Fruit fly (Drosophila melanogaster): ENCODE results near the gene Cpr35B.
A peak's percentile ranks its signal among the peaks of the same experiment; 100 is the strongest.

The Cpr35B gene

DNA sequence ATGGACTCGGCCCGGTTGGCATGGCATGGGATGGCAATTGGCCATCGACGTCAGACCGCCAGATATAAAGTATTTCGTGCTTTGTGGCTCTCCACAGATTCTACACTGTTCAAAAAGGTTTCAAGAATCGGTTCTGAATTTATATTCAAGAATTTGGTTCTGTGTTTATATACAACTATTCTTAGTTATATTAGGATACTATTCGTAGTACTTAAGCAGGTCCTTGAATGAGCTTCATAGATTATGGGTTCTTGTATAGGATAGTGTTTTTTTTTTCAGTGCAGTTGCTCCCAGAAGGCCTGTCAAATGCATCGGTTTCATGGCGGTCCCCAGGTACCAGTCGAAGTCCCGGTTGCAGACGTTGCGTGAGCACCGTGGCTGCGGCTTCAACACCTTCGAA lies 38.5 kb downstream of the Cpr35B start (continued):
- peak; percentile 36 for TF ChIP-seq CG9727 (GFP tag; optimal IDR thresholded peaks at IDR 0.05)
- TF ChIP-seq fd96Cb (tag; optimal IDR thresholded peaks at IDR 0.05), result peak; percentile 14
- TF ChIP-seq unpg (GFP tag; optimal IDR thresholded peaks at IDR 0.05), result peak; percentile 30
- peak; percentile 33 for TF ChIP-seq phol (tag; optimal IDR thresholded peaks at IDR 0.05)
- TF ChIP-seq zfh1 (GFP tag; IDR thresholded peaks at IDR 0.05), result peak; percentile 48; the same call in 2 of the 3 replicates
- no peak for TF ChIP-seq Doc2 (GFP tag; IDR thresholded peaks at IDR 0.05)
- TF ChIP-seq Med (GFP tag), result peak; percentile 69
- TF ChIP-seq CG8765 (GFP tag; IDR thresholded peaks at IDR 0.05), result 0 out of 2 replicates have a peak, but pooled peaks have one; percentile 14
- TF ChIP-seq CG1602 (GFP tag; optimal IDR thresholded peaks at IDR 0.05), result peak; percentile 5
- peak; percentile 79 for TF ChIP-seq Drgx (GFP tag; IDR thresholded peaks at IDR 0.05)
- peak; percentile 39 for TF ChIP-seq gem (tag; optimal IDR thresholded peaks at IDR 0.05)
- peak; percentile 56; the same call in 1 of the 2 replicates for TF ChIP-seq Xrp1 (GFP tag; IDR thresholded peaks at IDR 0.05)
- peak; percentile 34 for TF ChIP-seq Oli (tag; optimal IDR thresholded peaks at IDR 0.05)
- peak; percentile 61 for TF ChIP-seq sens (GFP tag)
- TF ChIP-seq CG14710 (tag; optimal IDR thresholded peaks at IDR 0.05), result peak; percentile 36
- TF ChIP-seq pho (GFP tag; optimal IDR thresholded peaks at IDR 0.05), result no peak
- peak; percentile 16 for TF ChIP-seq CG7839 (tag; optimal IDR thresholded peaks at IDR 0.05)
- 0 out of 2 replicates have a peak, but pooled peaks have one; percentile 18 for TF ChIP-seq gt (GFP tag; IDR thresholded peaks at IDR 0.05)
- TF ChIP-seq ara (GFP tag; IDR thresholded peaks at IDR 0.05), result peak; percentile 37; the same call in 1 of the 2 replicates
- peak; percentile 35 for TF ChIP-seq zen (tag; optimal IDR thresholded peaks at IDR 0.05)
- peak; percentile 33 for TF ChIP-seq Blimp-1 (GFP tag; optimal IDR thresholded peaks at IDR 0.05)
- 0 out of 2 replicates have a peak, but pooled peaks have one; percentile 37 for TF ChIP-seq CG10959 (GFP tag; IDR thresholded peaks at IDR 0.05)
- TF ChIP-seq CG30431 (GFP tag; optimal IDR thresholded peaks at IDR 0.05), result peak; percentile 3
- TF ChIP-seq CG13775 (GFP tag; optimal IDR thresholded peaks at IDR 0.05), result peak; percentile 1
- peak; percentile 55 for TF ChIP-seq Ets65A (GFP tag)
- no peak for TF ChIP-seq zf30C (GFP tag; optimal IDR thresholded peaks at IDR 0.05)
- no peak for TF ChIP-seq CG11560 (tag; IDR thresholded peaks at IDR 0.05)
- 0 out of 2 replicates have a peak, but pooled peaks have one; percentile 16 for TF ChIP-seq dan (GFP tag; IDR thresholded peaks at IDR 0.05)
- TF ChIP-seq CG17802 (tag; optimal IDR thresholded peaks at IDR 0.05), result no peak
- 0 out of 3 replicates have a peak, but pooled peaks have one; percentile 19 for TF ChIP-seq ci (GFP tag; IDR thresholded peaks at IDR 0.05)
- no peak for TF ChIP-seq HLH3B (GFP tag; IDR thresholded peaks at IDR 0.05)
- no peak for TF ChIP-seq hkb (optimal IDR thresholded peaks at IDR 0.05)
- 0 out of 2 replicates have a peak, but pooled peaks have one; percentile 11 for TF ChIP-seq hkb (GFP tag; IDR thresholded peaks at IDR 0.05)
- peak; percentile 18 for TF ChIP-seq CG17829 (tag; optimal IDR thresholded peaks at IDR 0.05)
- no peak for TF ChIP-seq Opbp (GFP tag; IDR thresholded peaks at IDR 0.05; ENCODE audit: partially characterized antibody)
- TF ChIP-seq peb (GFP tag; IDR thresholded peaks at IDR 0.05), result no peak
- TF ChIP-seq Pdp1 (GFP tag; optimal IDR thresholded peaks at IDR 0.05), result peak in 1 of 2 experiments; percentile 14
- peak; percentile 21; the same call in 1 of the 3 replicates for TF ChIP-seq CG17361 (GFP tag; IDR thresholded peaks at IDR 0.05)
- TF ChIP-seq tio (GFP tag; optimal IDR thresholded peaks at IDR 0.05), result no peak
- no peak for TF ChIP-seq prd (optimal IDR thresholded peaks at IDR 0.05)
- peak; percentile 61 for TF ChIP-seq prd (GFP tag; IDR thresholded peaks at IDR 0.05)
- TF ChIP-seq E2f1 (GFP tag; IDR thresholded peaks at IDR 0.05), result no peak
- no peak for TF ChIP-seq Dfd (GFP tag; optimal IDR thresholded peaks at IDR 0.05)
- TF ChIP-seq CG6254 (GFP tag; optimal IDR thresholded peaks at IDR 0.05), result peak; percentile 8
- TF ChIP-seq Dp (GFP tag; optimal IDR thresholded peaks at IDR 0.05), result no peak
- TF ChIP-seq CG17328 (GFP tag; IDR thresholded peaks at IDR 0.05), result peak; percentile 26; the same call in 1 of the 2 replicates
- TF ChIP-seq onecut (GFP tag; IDR thresholded peaks at IDR 0.05), result no peak
- no peak for TF ChIP-seq CG2202 (tag; optimal IDR thresholded peaks at IDR 0.05)
- TF ChIP-seq CG18764 (GFP tag; optimal IDR thresholded peaks at IDR 0.05), result peak; percentile 4
- peak; percentile 38 to 81 for TF ChIP-seq bsh (GFP tag; optimal IDR thresholded peaks at IDR 0.05)
- peak; percentile 93 for TF ChIP-seq lbe (GFP tag; optimal IDR thresholded peaks at IDR 0.05)

All from whole organism, embryonic.